Worm (Caenorhabditis elegans) whole organism, L4/young adult: ENCODE data around the gene ilys-6.

Source experiments
- W03F9.2 ChIP-seq: fragments of 150-350 bp; optimal IDR thresholded peaks from 2 replicates; lab custom pipeline; 2014; ENCODE audit warnings: missing biosample characterization, missing genetic modification characterization
- him-1 ChIP-seq: sonication (generic microtip); optimal IDR thresholded peaks from 2 replicates; lab custom pipeline; 2016; ENCODE audit warnings: missing genotype, missing genetic modification reagents, missing genetic modification characterization, missing compliant biosample characterization

DNA sequence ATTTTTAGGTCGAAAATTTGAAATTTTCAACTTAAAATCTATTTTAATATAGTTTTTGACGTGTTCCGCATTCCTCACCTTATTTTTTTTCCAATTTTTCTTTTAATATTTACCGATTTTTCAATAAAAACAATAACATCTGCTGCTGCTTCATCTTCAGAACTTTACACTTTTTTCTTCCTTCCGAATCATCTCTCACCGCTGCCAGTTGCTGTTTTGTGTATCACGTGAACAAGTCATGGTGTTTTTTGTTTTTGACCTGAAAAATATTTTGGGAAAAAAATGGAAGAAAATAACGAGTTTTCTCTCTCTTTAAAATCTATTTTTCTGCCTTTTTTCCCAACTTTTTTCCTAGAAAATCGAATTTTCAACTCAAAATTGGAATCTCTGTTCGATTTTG, 36.3 kb upstream of the ilys-6 start:
- TF ChIP-seq W03F9.2 (tag; lab: Kevin White, UChicago) (no peak), him-1 (tag; lab: Kevin White, UChicago) (no peak)
